Worm (Caenorhabditis elegans) whole organism, L4/young adult: ENCODE results near the gene sel-1.

ENCODE experiments used
- dao-5 ChIP-seq: sonication (generic microtip); optimal IDR thresholded peaks from 2 replicates; lab custom pipeline; 2016; ENCODE audit warnings: missing genotype, missing genetic modification characterization, moderate library complexity, missing compliant biosample characterization
- him-1 ChIP-seq: sonication (generic microtip); optimal IDR thresholded peaks from 2 replicates; lab custom pipeline; 2016; ENCODE audit warnings: missing genotype, missing genetic modification reagents, missing genetic modification characterization, missing compliant biosample characterization

DNA sequence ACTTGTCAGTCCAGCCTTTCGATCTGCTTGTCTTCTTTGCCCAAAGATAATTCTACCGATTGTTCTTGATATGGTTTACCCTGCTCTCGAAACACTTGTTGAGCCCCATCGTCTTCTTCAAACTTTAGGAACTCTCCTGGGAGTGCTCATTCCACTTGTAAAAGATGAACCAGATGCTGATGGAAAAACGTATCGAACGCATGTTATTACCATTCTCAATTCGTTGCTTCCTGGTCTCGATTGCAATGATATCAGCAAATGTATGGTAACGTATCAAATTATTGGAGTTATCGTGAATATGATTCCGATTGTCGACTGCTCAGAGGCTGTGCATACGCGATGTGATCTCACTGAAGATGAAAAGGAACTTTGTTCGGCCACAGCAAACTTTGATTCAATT is 41.3 kb downstream of the sel-1 start:
- TF ChIP-seq dao-5 (tag; lab: Kevin White, UChicago) (no peak), him-1 (tag; lab: Kevin White, UChicago) (no peak)
